Worm (Caenorhabditis elegans) whole organism, early embryonic: Measurements from ENCODE around the gene fbxb-50.
"Not testable (repeated sequence)": the region's sequence is repeated elsewhere in the genome, so short reads cannot be mapped to it uniquely, and the experiment has no call there.

Source experiments
- B0310.2 ChIP-seq: sonication (generic microtip); optimal IDR thresholded peaks from 2 replicates; lab custom pipeline; 2016; ENCODE audit warnings: mild to moderate bottlenecking, missing genetic modification characterization, missing compliant biosample characterization
- F13C5.2 ChIP-seq: sonication (generic microtip); optimal IDR thresholded peaks from 2 replicates; lab custom pipeline; 2017; ENCODE audit warnings: mild to moderate bottlenecking, missing genetic modification characterization, inconsistent platforms, missing compliant biosample characterization
- aly-1 ChIP-seq: sonication (generic microtip); optimal IDR thresholded peaks from 2 replicates; lab custom pipeline; 2016; ENCODE audit warnings: missing genetic modification characterization, missing compliant biosample characterization
- ama-1 ChIP-seq: fragments of 150-350 bp; optimal IDR thresholded peaks from 2 replicates; lab custom pipeline; 2014
- ceh-13 ChIP-seq: fragments of 200-800 bp; sonication (Bioruptor generic); optimal IDR thresholded peaks from 2 replicates; lab custom pipeline; 2018; ENCODE audit warnings: mild to moderate bottlenecking, missing genetic modification characterization, missing compliant biosample characterization
- ceh-36 ChIP-seq: sonication (generic microtip); optimal IDR thresholded peaks from 2 replicates; lab custom pipeline; 2016; ENCODE audit warnings: missing genetic modification characterization, inconsistent platforms, missing compliant biosample characterization
- ets-7 ChIP-seq: sonication (generic microtip); optimal IDR thresholded peaks from 2 replicates; lab custom pipeline; 2016; ENCODE audit warnings: missing genotype, missing genetic modification characterization, missing compliant biosample characterization
- flt-1 ChIP-seq: fragments of 200-800 bp; sonication (Bioruptor generic); IDR thresholded peaks from 2 replicates; pipeline ENCODE4 v1.3.6; 2022; ENCODE audit warnings: missing genetic modification characterization, missing compliant biosample characterization
- hmbx-1 ChIP-seq: sonication (generic microtip); optimal IDR thresholded peaks from 2 replicates; lab custom pipeline; 2016; ENCODE audit warnings: mild to moderate bottlenecking, missing genetic modification characterization, missing compliant biosample characterization
- hmg-4 ChIP-seq: fragments of 200-800 bp; sonication (Bioruptor generic); optimal IDR thresholded peaks from 2 replicates; lab custom pipeline; 2018; ENCODE audit warnings: mild to moderate bottlenecking, missing genetic modification characterization, missing compliant biosample characterization
- hnd-1 ChIP-seq: sonication (generic microtip); optimal IDR thresholded peaks from 2 replicates; lab custom pipeline; 2016; ENCODE audit warnings: missing genetic modification characterization, missing compliant biosample characterization
- pes-1 ChIP-seq: fragments of 200-800 bp; sonication (Bioruptor generic); IDR thresholded peaks from 2 replicates; pipeline ENCODE4 v1.3.6; 2022; ENCODE audit warnings: missing genetic modification reagents, missing genetic modification characterization, missing compliant biosample characterization
- scrt-1 ChIP-seq: fragments of 200-800 bp; sonication (Bioruptor generic); IDR thresholded peaks from 2 replicates; pipeline ENCODE4 v1.3.6; 2022; ENCODE audit warnings: missing genetic modification characterization, missing compliant biosample characterization
- sea-1 ChIP-seq: fragments of 200-800 bp; sonication (Bioruptor generic); conservative IDR thresholded peaks from 2 replicates; pipeline ENCODE4 v1.3.6; 2022; ENCODE audit warnings: missing genetic modification characterization, missing compliant biosample characterization
- tbx-11 ChIP-seq: fragments of 200-800 bp; sonication (Bioruptor generic); IDR thresholded peaks from 2 replicates; pipeline ENCODE4 v1.3.6; 2022; ENCODE audit warnings: missing genetic modification characterization, missing compliant biosample characterization
- tbx-37 ChIP-seq: fragments of 200-800 bp; sonication (Bioruptor generic); conservative IDR thresholded peaks from 2 replicates; pipeline ENCODE4 v1.3.6; 2022; ENCODE audit warnings: missing genetic modification reagents, missing genetic modification characterization, missing compliant biosample characterization
- tra-4 ChIP-seq: sonication (generic microtip); optimal IDR thresholded peaks from 2 replicates; lab custom pipeline; 2017; ENCODE audit warnings: missing genetic modification characterization, missing compliant biosample characterization

fbxb-50 gene

ce11 chrII:1556217-1556616, at the start of gene fbxb-50, which contains the start of gene fbxb-54:
TSS of gene fbxb-50 (plus strand) at chrII:1556443.
TSS of gene fbxb-54 (minus strand) at chrII:1556317.
- not testable (repeated sequence) for TF ChIP-seq hmg-4 (GFP tag; lab: Kevin White, UChicago); flt-1; hmbx-1 (tag; lab: Kevin White, UChicago)

DNA sequence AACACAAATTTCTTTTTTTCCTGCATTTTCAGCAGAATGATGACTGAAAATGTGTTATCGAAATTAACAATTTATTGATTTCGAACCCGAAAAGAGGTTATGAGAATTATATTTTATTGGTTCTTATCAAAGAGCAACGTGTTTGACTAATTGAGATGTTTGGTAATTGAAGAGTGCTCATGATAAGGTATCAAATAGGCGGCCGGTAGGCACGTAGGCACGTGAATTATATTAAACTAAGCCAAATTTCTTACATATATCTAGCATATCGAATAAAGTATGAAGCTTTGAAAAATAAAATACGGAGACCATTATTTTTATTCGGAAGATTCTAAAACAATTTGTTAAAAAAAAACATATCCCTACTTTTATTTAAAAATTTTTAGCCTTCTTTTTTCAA, 38.9 kb upstream of the fbxb-50 start, which contains the start of gene math-45:
TSS of gene math-45 (minus strand) at position 101 of the 400 bp plus-strand sequence.
- no peak for TF ChIP-seq flt-1
- TF ChIP-seq ceh-13 (GFP tag; lab: Kevin White, UChicago): no peak
- no peak for TF ChIP-seq pes-1 (GFP tag; lab: Robert Waterston, UW)

DNA sequence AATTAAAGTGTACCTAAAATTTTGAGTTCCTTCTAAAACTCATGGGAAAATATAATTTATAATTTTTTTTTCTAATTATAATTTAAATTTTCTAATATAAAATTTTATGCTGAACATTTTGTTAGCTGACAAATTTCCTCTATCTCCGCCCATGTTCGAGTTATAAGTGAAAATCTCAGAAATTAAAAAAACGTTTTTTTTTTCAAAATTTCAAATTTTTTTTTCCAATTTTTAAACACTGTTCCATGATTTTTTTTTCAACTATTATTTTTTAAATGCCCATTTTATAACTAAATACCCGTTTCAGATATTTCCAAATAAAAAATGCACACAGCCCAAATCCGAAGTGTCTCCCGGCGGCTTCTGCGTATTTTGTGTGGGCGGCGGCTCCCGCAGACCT, 37.3 kb upstream of the fbxb-50 start, which contains the start of gene Y51H7BR.8:
TSS of gene Y51H7BR.8 (plus strand) at position 301 of the 400 bp plus-strand sequence.
- no peak for TF ChIP-seq tbx-37 (GFP tag; lab: Robert Waterston, UW)

DNA sequence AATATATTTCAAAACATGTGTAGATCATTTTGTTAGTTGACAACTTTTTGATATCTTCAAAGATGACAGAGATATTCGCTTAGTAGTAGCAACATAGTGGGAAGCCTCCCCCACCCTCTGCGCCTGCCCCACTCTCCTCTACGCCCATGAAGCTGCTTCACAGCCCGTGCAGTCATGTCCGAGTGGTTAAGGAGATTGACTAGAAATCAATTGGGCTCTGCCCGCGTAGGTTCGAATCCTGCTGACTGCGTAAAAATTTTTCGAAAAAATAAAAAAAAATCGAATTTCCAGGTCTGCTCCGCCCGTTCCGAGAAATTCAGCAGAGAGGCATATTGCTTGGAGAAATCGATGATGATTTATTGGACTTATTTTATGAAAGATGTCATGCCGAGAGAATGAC, 36.4 kb upstream of the fbxb-50 start:
- TF ChIP-seq hnd-1 (tag; lab: Kevin White, UChicago) (no peak), pes-1 (GFP tag; lab: Robert Waterston, UW) (0 out of 2 replicates have a peak, but pooled peaks have one; percentile 47), hmg-4 (GFP tag; lab: Kevin White, UChicago) (no peak), flt-1 (0 out of 2 replicates have a peak, but pooled peaks have one; percentile 21), scrt-1 (GFP tag; lab: Robert Waterston, UW) (0 out of 2 replicates have a peak, but pooled peaks have one; percentile 24), ceh-13 (GFP tag; lab: Kevin White, UChicago) (no peak)

- TF ChIP-seq pes-1 (GFP tag; lab: Robert Waterston, UW): no peak
- TF ChIP-seq hnd-1 (tag; lab: Kevin White, UChicago): no peak
- no peak for TF ChIP-seq tra-4
- no peak for TF ChIP-seq ama-1 (lab: Kevin White, UChicago)
- no peak for TF ChIP-seq tbx-11 (GFP tag; lab: Robert Waterston, UW)
- no peak for TF ChIP-seq F13C5.2 (tag; lab: Kevin White, UChicago)
- no peak for TF ChIP-seq scrt-1 (GFP tag; lab: Robert Waterston, UW)
- TF ChIP-seq tbx-37 (GFP tag; lab: Robert Waterston, UW): no peak
- TF ChIP-seq hmbx-1 (tag; lab: Kevin White, UChicago): no peak
- no peak for TF ChIP-seq sea-1 (GFP tag; lab: Robert Waterston, UW)
- TF ChIP-seq ceh-36: no peak
- no peak for TF ChIP-seq ceh-13 (GFP tag; lab: Kevin White, UChicago)
- no peak for TF ChIP-seq B0310.2 (tag; lab: Kevin White, UChicago)
- no peak for TF ChIP-seq flt-1
- no peak for TF ChIP-seq ets-7 (tag; lab: Kevin White, UChicago)
- no peak for TF ChIP-seq aly-1
These were observed 34.3 kb upstream of the fbxb-50 start for ce11 chrII:1521956-1522355.

DNA sequence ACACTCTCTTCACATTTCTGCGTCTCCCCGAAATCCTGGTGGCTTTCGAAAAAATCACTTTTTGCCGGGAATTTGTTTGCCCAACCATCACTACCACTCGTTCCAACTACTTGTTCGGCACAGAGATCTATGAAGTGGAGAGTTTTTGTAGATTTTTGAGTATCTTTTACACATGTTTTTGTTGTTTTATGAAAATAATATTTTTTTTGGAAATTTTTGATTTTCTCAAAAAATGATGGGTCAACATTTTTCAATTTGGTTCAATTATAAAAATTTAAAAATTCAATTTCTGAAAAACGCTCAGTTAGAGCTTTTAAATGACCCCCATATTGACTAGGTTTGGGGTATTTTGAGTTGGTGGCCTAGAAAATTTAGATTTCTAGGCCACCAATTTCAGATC, 30.7 kb upstream of the fbxb-50 start, which contains the start of gene Y51H7BR.7:
TSS of gene Y51H7BR.7 (minus strand) at position 101 of the 400 bp plus-strand sequence.
- TF ChIP-seq tbx-37 (GFP tag; lab: Robert Waterston, UW) (no peak), ceh-13 (GFP tag; lab: Kevin White, UChicago) (no peak), sea-1 (GFP tag; lab: Robert Waterston, UW) (no peak), scrt-1 (GFP tag; lab: Robert Waterston, UW) (no peak)

- no peak for TF ChIP-seq ets-7 (tag; lab: Kevin White, UChicago)
- TF ChIP-seq aly-1: no peak
- no peak for TF ChIP-seq hmg-4 (GFP tag; lab: Kevin White, UChicago)
- no peak for TF ChIP-seq tbx-11 (GFP tag; lab: Robert Waterston, UW)
These were observed 27.2 kb upstream of the fbxb-50 start, which contains the start of gene Y51H7BR.4 for ce11 chrII:1529057-1529456. TSS of gene Y51H7BR.4 (plus strand) at chrII:1529357.

ce11 chrII:1535931-1536330, 20.3 kb upstream of the fbxb-50 start, which contains the start of gene fbxb-43:
TSS of gene fbxb-43 (plus strand) at chrII:1536231.
- TF ChIP-seq ceh-36 (no peak), pes-1 (GFP tag; lab: Robert Waterston, UW) (no peak)

ce11 chrII:1537321-1537720, 18.9 kb upstream of the fbxb-50 start, which contains the start of gene fbxb-42:
TSS of gene fbxb-42 (plus strand) at chrII:1537621.
- no peak for TF ChIP-seq ceh-13 (GFP tag; lab: Kevin White, UChicago)
- TF ChIP-seq tbx-37 (GFP tag; lab: Robert Waterston, UW): no peak
- no peak for TF ChIP-seq hmg-4 (GFP tag; lab: Kevin White, UChicago)
- no peak for TF ChIP-seq B0310.2 (tag; lab: Kevin White, UChicago)
- TF ChIP-seq F13C5.2 (tag; lab: Kevin White, UChicago): no peak
- no peak for TF ChIP-seq hnd-1 (tag; lab: Kevin White, UChicago)
- no peak for TF ChIP-seq hmbx-1 (tag; lab: Kevin White, UChicago)
- no peak for TF ChIP-seq scrt-1 (GFP tag; lab: Robert Waterston, UW)
- no peak for TF ChIP-seq ets-7 (tag; lab: Kevin White, UChicago)
- no peak for TF ChIP-seq ceh-36
- no peak for TF ChIP-seq ama-1 (lab: Kevin White, UChicago)
- no peak for TF ChIP-seq pes-1 (GFP tag; lab: Robert Waterston, UW)
- no peak for TF ChIP-seq flt-1
- TF ChIP-seq tbx-11 (GFP tag; lab: Robert Waterston, UW): no peak
- TF ChIP-seq sea-1 (GFP tag; lab: Robert Waterston, UW): no peak
- no peak for TF ChIP-seq tra-4
- TF ChIP-seq aly-1: no peak
